Fruit fly (Drosophila melanogaster) Kc167 (cell line): ENCODE measurements around the gene CG3961.

Source experiments
- Myc ChIP-seq: fragments of >200 bp; optimal IDR thresholded peaks from 2 replicates; lab custom pipeline; 2017; ENCODE audit warnings: missing external identifiers
- Sin3A ChIP-seq: fragments of >200 bp; optimal IDR thresholded peaks from 2 replicates; lab custom pipeline; 2018; ENCODE audit warnings: missing external identifiers
- h ChIP-seq: fragments of >200 bp; optimal IDR thresholded peaks from 3 replicates; lab custom pipeline; 2018; ENCODE audit warnings: missing external identifiers
- insv ChIP-seq: fragments of >200 bp; optimal IDR thresholded peaks from 3 replicates; lab custom pipeline; 2018; ENCODE audit warnings: missing external identifiers
- psq ChIP-seq: fragments of >200 bp; optimal IDR thresholded peaks from 2 replicates; lab custom pipeline; 2017; ENCODE audit warnings: missing external identifiers
- ttk ChIP-seq: sonication (Bioruptor generic); optimal IDR thresholded peaks from 2 replicates; lab custom pipeline; 2017; ENCODE audit warnings: missing external identifiers

The CG3961 gene

DNA sequence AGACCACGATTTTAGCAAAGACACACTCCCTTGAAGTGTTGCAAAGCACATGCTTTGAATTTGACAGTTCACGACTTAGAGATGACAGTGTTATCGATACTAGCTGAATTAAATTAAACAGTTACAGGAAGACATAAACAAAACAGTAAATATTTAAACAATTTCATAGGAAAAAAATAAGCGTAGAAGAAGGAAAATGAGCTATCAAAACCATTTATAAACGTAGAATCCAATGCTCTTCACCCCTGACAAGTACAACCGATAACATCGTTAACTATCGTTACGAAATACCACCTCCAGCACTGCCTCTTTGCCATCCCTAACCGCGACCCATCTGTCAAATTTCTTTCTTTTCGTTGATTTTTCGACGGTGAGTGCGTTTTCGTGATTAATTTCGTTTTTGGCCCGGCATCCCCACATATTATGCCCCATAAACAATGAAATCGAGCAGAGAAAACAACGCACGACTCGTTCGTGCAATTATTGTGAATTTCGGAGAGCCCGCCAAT, 8.5 kb upstream of the CG3961 start, which contains the start of gene RpL26:
Gene RpL26 (plus strand): TSS at position 106 of the 509 bp plus-strand sequence.
- TF ChIP-seq Sin3A (lab: Kevin White, UChicago) (no peak), psq (lab: Kevin White, UChicago) (no peak), h (lab: Kevin White, UChicago) (no peak), insv (lab: Kevin White, UChicago) (no peak)

DNA sequence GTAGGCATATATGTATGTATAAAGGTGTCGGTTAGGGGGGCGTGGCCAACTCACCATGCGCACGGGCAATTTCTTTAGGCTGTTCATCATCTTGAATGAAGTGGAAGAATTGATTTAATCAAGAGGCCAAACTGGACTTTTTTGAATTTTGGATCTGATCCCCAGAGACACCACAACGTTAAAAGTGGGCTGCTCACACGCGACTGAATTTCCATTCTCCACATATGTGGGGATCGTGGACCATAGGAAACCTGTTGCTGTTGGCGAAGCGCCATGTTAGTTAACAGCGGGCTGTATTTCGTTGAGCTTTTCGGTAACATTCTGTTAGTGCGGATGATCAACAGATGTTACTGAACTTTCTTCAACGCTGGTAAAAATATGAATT, 7.8 kb upstream of the CG3961 start, which contains the start of gene CG3902:
Gene CG3902 (minus strand): TSS at position 208 of the 385 bp plus-strand sequence.
- TF ChIP-seq h (lab: Kevin White, UChicago) (no peak), insv (lab: Kevin White, UChicago) (no peak), Sin3A (lab: Kevin White, UChicago) (no peak), Myc (lab: Kevin White, UChicago) (no peak), ttk (lab: Kevin White, UChicago) (no peak)

DNA sequence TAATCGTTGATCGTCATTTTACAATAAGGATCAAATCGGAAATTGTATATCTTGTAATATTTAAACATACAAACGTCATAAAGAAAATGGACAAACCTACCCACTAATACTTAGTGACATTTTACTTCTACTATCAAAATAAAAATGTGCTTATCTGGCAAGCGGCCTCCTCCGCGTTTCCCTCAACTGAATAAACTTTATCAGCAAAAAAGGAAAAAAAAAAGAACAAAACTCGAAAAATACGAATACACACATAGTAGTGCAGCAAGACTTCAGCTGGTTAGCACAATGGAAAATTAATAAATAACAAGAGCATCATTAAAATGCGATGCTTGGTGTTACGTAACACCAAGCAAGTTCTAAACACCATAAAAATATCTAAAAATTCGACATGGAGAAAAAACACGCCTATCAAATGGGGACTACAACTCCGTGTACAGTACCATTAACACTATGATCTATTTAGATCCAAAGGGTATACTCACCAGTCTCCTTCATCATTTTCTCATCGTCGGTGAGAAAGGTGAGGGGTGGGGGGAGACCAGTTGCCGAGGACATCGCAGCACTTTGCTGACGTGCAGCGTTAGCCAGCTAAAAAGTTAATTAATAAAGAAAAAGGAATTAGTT, 7.3 kb upstream of the CG3961 start:
- TF ChIP-seq insv (lab: Kevin White, UChicago) (no peak), h (lab: Kevin White, UChicago) (no peak)

DNA sequence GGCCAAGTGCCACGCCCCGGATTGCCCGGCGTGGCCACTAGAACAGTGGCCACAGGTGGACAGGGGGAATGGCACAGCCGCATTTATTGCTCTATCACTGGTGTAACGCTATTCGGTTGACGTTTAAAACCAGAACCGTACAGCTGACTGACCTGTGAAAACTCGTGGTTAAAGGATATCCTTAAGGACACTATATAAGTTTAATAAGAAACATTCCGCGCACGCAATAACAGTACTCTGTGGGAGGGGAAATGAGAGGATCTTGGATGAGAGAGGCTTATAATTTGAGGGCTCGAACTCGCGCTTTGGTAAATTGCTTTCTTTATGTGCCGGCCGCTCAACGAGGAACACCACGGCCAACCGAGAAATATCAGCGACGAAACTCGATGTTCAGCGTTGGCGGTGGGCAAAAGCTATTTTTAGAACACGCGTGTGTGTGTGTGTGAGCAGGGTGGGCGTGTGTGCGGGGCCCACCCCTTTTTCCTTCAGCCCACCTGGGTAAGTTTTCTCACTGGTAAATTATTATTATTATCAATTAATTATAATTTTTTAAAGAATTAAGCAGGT, 6.1 kb upstream of the CG3961 start:
- no peak for TF ChIP-seq Sin3A (lab: Kevin White, UChicago)
- TF ChIP-seq ttk (lab: Kevin White, UChicago) = no peak
- TF ChIP-seq psq (lab: Kevin White, UChicago) = no peak
- TF ChIP-seq h (lab: Kevin White, UChicago) = no peak
- no peak for TF ChIP-seq insv (lab: Kevin White, UChicago)
- no peak for TF ChIP-seq Myc (lab: Kevin White, UChicago)

DNA sequence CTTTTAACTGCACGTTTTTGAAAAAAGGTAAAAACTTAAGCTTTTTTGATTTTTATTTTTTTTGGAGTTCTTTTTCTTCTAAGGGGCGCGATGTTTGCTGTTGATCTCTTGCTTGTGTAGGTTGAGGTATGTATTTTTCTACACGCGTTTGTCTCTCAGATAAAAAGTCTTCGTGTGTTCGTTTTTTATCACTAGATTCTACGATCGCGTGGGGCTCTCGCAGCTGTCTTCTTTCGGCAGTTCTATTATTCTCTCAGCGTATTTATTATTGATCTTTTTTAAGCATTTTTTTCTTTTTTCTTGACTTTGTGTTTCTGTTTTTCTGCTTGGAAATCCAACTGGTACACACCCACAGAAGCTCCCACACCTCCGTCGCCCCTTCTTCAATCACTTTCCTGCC, 4.8 kb upstream of the CG3961 start:
- TF ChIP-seq h (lab: Kevin White, UChicago) (no peak), Sin3A (lab: Kevin White, UChicago) (no peak), ttk (lab: Kevin White, UChicago) (no peak), insv (lab: Kevin White, UChicago) (no peak)

DNA sequence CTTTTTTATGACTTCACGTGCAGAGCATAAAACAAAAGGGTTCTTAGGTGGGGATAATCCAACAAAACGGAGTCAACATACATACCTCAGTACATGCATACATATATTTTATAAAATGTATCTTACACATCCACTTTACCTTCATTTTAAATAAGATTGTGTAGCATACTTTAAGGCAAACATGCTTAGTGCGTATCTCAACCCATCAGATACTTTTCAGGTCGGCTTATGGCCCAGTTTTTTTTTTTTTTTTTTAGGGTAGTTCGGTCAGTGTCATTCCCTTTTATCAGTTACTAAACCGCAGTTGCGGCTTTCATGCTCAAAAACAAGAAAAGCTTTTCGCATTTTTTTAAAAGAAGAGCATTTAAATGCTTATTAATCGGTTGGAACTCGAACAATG, 1.7 kb upstream of the CG3961 start, which contains the start of gene NijB:
Gene NijB (plus strand): TSS at position 398 of the 400 bp plus-strand sequence.
- TF ChIP-seq Sin3A (lab: Kevin White, UChicago) (no peak), ttk (lab: Kevin White, UChicago) (no peak), insv (lab: Kevin White, UChicago) (no peak), h (lab: Kevin White, UChicago) (no peak), Myc (lab: Kevin White, UChicago) (no peak), psq (lab: Kevin White, UChicago) (no peak)

DNA sequence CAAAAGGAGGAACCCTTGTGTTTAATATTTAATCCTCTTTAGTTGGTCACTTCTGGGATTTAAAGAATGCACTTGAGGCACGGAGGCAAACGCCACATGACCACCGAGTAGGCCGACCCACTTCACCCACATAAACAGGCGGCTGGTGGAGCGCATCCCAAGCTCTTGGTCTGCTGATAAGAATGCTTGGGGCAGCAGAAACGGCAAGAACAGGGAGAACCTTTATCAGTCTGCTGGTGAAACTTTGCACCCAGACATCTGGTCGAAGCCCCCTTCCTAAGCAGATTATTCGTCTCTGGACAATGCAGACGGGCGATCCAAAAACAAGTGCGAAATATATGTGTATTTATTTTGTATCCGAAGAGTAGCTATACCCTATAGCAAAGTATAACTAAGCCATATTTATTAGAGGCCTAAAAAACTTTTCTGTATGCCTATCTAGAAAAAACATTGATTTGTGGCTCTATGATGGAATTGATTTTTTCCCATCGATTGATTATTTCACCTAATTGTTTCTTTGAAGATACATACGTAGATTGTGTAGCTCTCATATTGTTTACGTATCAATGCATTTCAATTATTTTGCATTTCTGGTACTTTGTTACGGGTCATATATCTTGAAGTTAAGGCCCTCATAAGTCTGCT, 939 bp downstream of the CG3961 start:
- no peak for TF ChIP-seq h (lab: Kevin White, UChicago)
- TF ChIP-seq Sin3A (lab: Kevin White, UChicago) = no peak
- TF ChIP-seq Myc (lab: Kevin White, UChicago) = no peak
- no peak for TF ChIP-seq psq (lab: Kevin White, UChicago)
- no peak for TF ChIP-seq insv (lab: Kevin White, UChicago)
- TF ChIP-seq ttk (lab: Kevin White, UChicago) = no peak

DNA sequence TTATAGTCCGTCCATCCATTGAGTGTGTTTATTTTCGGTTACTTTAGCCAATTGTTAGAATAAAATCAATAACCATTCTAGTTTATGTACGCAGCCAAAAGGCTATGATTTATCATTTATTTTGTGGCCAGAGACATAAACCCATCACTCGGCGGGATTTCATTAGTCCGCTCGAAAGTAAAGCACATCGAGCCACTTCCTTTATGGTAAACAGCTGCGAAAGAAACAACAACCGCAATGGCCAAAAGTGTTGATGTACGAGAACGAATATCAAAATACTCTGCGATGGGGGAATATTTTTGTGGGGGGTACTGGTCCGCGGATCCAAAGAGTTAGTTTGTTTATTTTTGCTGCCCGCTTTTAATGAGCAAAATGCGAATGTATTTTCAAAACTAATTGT, 8.7 kb downstream of the CG3961 start:
- TF ChIP-seq ttk (lab: Kevin White, UChicago) (no peak), Sin3A (lab: Kevin White, UChicago) (no peak), psq (lab: Kevin White, UChicago) (no peak), Myc (lab: Kevin White, UChicago) (no peak), h (lab: Kevin White, UChicago) (no peak), insv (lab: Kevin White, UChicago) (no peak)

DNA sequence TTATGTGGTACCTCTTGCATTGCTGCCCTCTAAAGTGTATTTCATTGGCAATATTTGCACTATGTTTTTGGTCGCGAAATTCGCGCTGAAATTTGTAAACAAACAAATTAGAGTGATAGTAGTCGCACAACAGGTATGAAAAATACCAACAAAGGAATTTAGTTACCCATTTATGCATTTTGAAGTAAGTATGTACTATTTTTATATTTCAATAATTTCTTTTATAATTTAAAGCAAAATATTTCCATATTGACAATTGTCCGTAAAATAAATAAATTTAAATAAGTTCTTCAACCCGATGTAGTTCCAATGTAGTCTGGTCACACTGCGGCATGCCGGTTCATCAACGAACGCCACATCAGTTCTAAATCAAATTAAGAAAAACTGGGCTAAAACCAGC, 17.8 kb downstream of the CG3961 start, which contains the start of the genes Rad9 and Uggt:
Gene Rad9 (minus strand): TSS at position 114 of the 400 bp plus-strand sequence.
Gene Uggt (plus strand): TSS at position 308 of the 400 bp plus-strand sequence.
- TF ChIP-seq psq (lab: Kevin White, UChicago) (no peak), h (lab: Kevin White, UChicago) (no peak)

DNA sequence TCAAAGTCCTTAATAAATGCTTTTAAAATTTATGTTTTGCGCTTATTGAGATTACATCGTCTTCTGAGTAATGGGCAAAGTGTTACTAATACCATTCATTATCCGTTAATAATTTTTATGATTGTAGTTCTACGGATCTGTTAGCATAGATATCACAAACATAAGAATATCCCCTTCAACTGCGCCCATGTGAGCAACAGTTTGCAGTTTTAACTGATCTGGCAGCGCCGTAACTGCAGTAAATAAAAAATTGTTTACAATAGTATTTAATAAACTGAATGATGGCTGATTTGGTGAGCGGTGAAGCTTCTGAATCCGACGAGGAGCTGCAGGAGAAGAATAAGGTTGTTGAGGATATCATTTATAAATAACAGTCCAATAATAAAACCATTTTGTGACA, 20.3 kb downstream of the CG3961 start, which contains the start of gene Blos3:
Gene Blos3 (plus strand): TSS at position 198 of the 400 bp plus-strand sequence.
- TF ChIP-seq Sin3A (lab: Kevin White, UChicago) (no peak), psq (lab: Kevin White, UChicago) (no peak), Myc (lab: Kevin White, UChicago) (no peak), insv (lab: Kevin White, UChicago) (no peak), ttk (lab: Kevin White, UChicago) (no peak), h (lab: Kevin White, UChicago) (no peak)

DNA sequence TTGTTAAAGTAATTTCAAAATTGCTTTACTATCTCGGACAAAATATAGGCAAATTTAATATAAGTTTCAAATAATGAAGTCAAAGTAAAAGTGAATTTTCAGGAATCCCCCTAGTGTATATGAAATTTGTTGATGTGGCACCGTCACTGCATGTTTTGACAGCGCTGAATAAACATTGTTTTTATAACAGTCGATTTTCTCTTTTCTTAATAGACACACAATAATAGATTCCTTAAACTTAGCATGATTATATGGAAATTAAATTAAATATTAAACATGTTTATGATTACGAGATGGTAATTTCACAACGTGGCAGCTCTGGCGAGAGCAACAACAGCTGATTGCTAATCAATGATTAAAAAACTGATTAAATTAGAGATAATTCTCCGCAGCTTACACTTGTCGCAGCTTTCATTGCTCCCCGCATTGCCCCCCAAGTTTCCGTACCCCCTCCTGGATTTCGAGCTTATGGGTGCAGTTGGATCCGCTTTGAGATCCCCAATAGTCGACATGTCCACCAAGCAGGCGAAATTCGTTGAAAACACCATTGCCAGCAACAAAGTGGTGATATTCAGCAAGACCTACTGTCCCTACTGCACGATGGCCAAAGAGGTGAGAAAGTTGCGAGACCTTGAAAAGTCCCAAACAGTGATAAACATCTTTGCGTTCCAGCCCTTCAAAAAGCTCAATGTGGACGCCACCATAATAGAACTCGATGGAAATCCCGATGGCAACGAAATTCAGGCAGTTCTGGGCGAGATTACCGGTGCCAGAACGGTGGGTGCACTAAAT, 21.1 kb downstream of the CG3961 start, which contains the start of gene Grx1:
Gene Grx1 (plus strand): TSS at position 196 of the 792 bp plus-strand sequence.
- TF ChIP-seq psq (lab: Kevin White, UChicago) (no peak), Sin3A (lab: Kevin White, UChicago) (no peak), insv (lab: Kevin White, UChicago) (no peak), ttk (lab: Kevin White, UChicago) (no peak), Myc (lab: Kevin White, UChicago) (no peak)
